Worm (Caenorhabditis elegans): ENCODE data around the gene clec-20.
"Not testable (repeated sequence)": the region's sequence is repeated elsewhere in the genome, so short reads cannot be mapped to it uniquely, and the experiment has no call there.

Gene clec-20

DNA sequence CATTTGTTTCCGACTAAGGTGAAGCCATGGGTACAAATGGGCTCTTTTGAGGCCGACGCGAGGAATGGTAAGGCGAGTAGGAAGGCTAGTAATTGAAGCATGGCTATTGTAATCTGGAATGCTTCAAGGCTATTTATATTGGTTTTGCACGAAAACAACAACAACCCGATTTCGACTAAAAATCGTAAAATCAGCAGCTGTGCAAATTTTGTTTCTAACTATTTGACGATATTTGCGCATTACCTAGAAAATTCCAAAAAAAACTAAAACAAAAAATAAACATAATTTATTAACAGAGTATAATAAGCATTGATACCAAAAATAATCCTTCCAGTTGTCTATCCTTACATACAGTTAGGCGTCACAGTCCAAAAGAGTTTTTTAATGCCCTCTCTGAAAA lies at the start of gene clec-20:
clec-20 (minus strand) TSS at position 101 of the 400 bp plus-strand sequence.
- TF ChIP-seq elt-1 (tag; optimal IDR thresholded peaks at IDR 0.05; ENCODE audit: borderline replicate concordance, insufficient read depth): no peak
- no peak for TF ChIP-seq bed-3 (GFP tag; optimal IDR thresholded peaks at IDR 0.05)
- TF ChIP-seq cnd-1 (tag; optimal IDR thresholded peaks at IDR 0.05): no peak
- no peak for TF ChIP-seq nhr-28 (tag; optimal IDR thresholded peaks at IDR 0.05)
- no peak for TF ChIP-seq mls-2 (tag; optimal IDR thresholded peaks at IDR 0.05)
- no peak for TF ChIP-seq nhr-2 (tag; optimal IDR thresholded peaks at IDR 0.05)
- TF ChIP-seq unc-39 (tag; optimal IDR thresholded peaks at IDR 0.05): no peak
- TF ChIP-seq hlh-1 (tag; optimal IDR thresholded peaks at IDR 0.05): no peak
- TF ChIP-seq ztf-11 (tag; optimal IDR thresholded peaks at IDR 0.05): no peak
- TF ChIP-seq ceh-43 (GFP tag; optimal IDR thresholded peaks at IDR 0.05): no peak
- no peak for TF ChIP-seq elt-3 (tag; optimal IDR thresholded peaks at IDR 0.05)
- TF ChIP-seq M03D4.4 (tag; optimal IDR thresholded peaks at IDR 0.05): no peak
- TF ChIP-seq ces-1 (GFP tag; optimal IDR thresholded peaks at IDR 0.05): no peak
- no peak for TF ChIP-seq flh-1 (GFP tag; optimal IDR thresholded peaks at IDR 0.05)
- TF ChIP-seq drap-1 (GFP tag; optimal IDR thresholded peaks at IDR 0.05): no peak
- TF ChIP-seq snpc-4 (tag; optimal IDR thresholded peaks at IDR 0.05): no peak
- no peak for TF ChIP-seq sem-2 (GFP tag; optimal IDR thresholded peaks at IDR 0.05)
- TF ChIP-seq tbx-8 (GFP tag; optimal IDR thresholded peaks at IDR 0.05): no peak

DNA sequence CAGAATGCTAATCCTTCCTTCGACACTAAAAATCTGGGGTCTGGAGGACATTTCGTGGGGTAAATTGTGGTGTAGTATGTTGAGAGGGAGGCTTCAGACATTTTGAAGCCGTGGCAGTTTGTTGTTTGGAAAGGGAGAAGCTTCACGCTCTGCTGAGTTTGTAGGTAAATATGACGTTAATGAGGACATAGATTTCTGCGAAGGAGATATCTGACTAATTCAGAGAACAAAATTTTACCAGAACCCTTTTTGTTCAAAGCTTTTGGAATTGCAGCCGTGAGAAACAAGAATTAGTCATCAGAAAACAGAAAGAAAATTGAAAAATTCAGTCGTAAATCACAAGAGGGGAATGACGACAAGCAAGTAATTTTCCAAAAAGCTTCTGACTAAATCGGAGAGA lies 45.5 kb upstream of the clec-20 start, which contains the start of gene srh-72:
srh-72 (minus strand) TSS at position 101 of the 400 bp plus-strand sequence.
- TF ChIP-seq hlh-1 (tag; optimal IDR thresholded peaks at IDR 0.05) (no peak), drap-1 (GFP tag; optimal IDR thresholded peaks at IDR 0.05) (no peak), sptf-1 (tag; optimal IDR thresholded peaks at IDR 0.05) (no peak), nhr-76 (tag; optimal IDR thresholded peaks at IDR 0.05) (no peak), mep-1 (tag; optimal IDR thresholded peaks at IDR 0.05) (no peak), nhr-28 (tag; optimal IDR thresholded peaks at IDR 0.05) (no peak), unc-39 (tag; optimal IDR thresholded peaks at IDR 0.05) (no peak), nhr-2 (tag; optimal IDR thresholded peaks at IDR 0.05) (no peak), unc-120 (tag; optimal IDR thresholded peaks at IDR 0.05; ENCODE audit: poor library complexity, severe bottlenecking) (no peak)

DNA sequence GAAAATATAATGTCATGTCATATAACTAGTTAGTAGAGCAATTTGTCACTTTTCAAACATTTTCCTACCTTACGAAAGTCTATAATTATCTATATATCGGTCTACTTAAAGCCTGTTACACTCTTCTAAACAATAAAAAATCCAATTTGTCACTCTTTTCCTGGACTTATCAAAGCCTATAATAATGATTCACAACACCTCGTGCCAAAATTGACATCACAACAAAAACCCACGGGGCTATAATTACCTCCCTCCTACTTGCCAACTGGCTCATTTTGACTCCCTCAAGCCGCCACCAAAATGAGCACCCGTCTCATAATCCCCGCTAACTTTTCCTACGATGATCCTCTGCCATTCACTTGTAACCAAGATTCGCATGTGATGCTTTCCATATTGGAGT lies 41.4 kb upstream of the clec-20 start, which contains the start of gene srg-20:
srg-20 (plus strand) TSS at position 301 of the 400 bp plus-strand sequence.
- not testable (repeated sequence) for TF ChIP-seq lsy-2 (tag; optimal IDR thresholded peaks at IDR 0.05); drap-1 (GFP tag; optimal IDR thresholded peaks at IDR 0.05); ztf-11 (tag; optimal IDR thresholded peaks at IDR 0.05)

DNA sequence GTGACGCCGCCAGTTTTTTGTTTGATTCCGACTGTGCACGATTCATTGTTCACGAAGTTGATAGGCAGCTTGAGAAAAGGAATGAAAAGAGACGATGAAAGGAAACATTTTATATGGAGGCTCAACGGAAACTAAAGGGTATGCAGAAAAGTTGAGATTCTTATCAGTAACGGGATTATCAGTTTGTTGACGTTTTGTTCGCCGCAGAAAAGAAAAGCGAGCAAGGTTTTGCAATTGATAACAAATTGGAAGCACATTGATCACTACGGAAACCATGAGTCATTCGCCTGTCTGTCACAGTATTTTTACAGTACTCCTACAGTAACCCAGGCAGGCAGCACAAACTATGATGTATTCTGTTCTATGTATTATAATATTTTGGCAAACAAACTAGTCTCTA lies 40.9 kb upstream of the clec-20 start:
- TF ChIP-seq nhr-2 (tag; optimal IDR thresholded peaks at IDR 0.05): no peak
- no peak for TF ChIP-seq unc-39 (tag; optimal IDR thresholded peaks at IDR 0.05)

DNA sequence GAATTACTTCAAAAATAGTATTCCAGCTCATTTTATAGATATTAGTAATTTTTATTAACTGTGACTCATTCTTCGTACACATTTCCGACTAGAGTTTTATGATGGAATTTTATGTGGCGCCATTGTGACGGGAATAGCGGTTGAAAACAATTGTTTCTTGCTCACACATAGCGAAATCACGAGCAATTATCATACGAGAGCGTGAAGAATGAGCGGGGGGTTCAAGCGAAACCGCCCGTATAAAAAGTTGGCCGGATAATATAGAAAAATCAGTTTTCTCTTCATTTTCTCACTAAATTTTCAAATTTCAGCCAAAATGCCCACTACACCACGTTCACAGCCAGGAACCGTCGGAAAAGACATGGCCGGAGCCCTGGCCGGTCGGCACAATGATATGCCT lies 38.5 kb upstream of the clec-20 start, which contains the start of gene C08E3.1:
C08E3.1 (plus strand) TSS at position 301 of the 400 bp plus-strand sequence.
- TF ChIP-seq nhr-76, snpc-4, lsy-2 (tag; optimal IDR thresholded peaks at IDR 0.05): not testable (repeated sequence)

DNA sequence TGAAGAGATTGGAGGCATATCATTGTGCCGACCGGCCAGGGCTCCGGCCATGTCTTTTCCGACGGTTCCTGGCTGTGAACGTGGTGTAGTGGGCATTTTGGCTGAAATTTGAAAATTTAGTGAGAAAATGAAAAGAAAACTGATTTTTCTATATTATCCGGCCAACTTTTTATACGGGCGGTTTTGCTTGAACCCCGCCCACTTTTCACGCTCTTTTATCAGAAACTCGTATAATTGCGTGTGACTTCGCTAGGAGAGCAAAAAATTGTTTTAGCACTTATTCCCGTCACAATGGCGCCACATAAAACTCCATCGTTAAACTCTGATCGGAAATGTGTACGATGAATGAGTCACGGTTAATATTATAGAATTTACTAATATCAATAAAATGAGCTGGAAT lies 37.2 kb upstream of the clec-20 start, which contains the start of gene C08E3.13:
C08E3.13 (minus strand) TSS at position 101 of the 400 bp plus-strand sequence.
- TF ChIP-seq unc-62 (GFP tag; optimal IDR thresholded peaks at IDR 0.05); nhr-237 (tag; optimal IDR thresholded peaks at IDR 0.05); hlh-1 (tag; optimal IDR thresholded peaks at IDR 0.05): not testable (repeated sequence)

DNA sequence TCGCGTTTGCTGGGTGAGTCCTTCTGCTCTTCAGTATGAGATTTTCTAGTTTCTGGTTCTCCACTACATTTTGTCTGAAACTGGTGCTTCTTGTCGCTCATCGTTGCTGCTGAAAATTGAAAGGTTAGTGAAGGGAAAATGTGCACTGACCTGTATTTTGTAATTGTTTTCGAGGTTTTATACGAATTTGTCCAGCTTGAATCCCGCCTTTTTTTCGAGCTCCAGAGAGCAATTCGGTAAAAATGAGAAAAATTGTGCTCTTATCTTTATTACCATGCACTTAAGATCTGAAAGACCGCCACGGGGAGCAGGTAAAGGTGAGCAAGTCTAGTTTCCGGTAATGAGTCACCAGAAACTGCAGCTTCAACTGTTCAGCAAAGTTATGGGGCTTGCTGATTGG lies 32.7 kb upstream of the clec-20 start, which contains the start of gene C08E3.15:
C08E3.15 (minus strand) TSS at position 101 of the 400 bp plus-strand sequence.
- not testable (repeated sequence) for TF ChIP-seq bed-3 (GFP tag; optimal IDR thresholded peaks at IDR 0.05); cnd-1 (tag; optimal IDR thresholded peaks at IDR 0.05); unc-39 (tag; optimal IDR thresholded peaks at IDR 0.05)
